Worm (Caenorhabditis elegans) whole organism, mixed stage, embryonic: ENCODE results near the gene ift-81.

ENCODE experiments used
- M03D4.4 ChIP-seq: sonication (generic microtip); optimal IDR thresholded peaks from 2 replicates; lab custom pipeline; 2017; ENCODE audit warnings: mild to moderate bottlenecking, missing genetic modification characterization, missing compliant biosample characterization
- bed-3 ChIP-seq: fragments of 200-800 bp; sonication (Bioruptor generic); optimal IDR thresholded peaks from 3 replicates; lab custom pipeline; 2018; ENCODE audit warnings: mild to moderate bottlenecking, missing genetic modification characterization, moderate library complexity, missing compliant biosample characterization
- blmp-1 ChIP-seq: fragments of 150-350 bp; optimal IDR thresholded peaks from 2 replicates; lab custom pipeline; 2014; ENCODE audit warnings: missing biosample characterization, missing genetic modification characterization
- ceh-39 ChIP-seq: fragments of 150-350 bp; optimal IDR thresholded peaks from 2 replicates; lab custom pipeline; 2014; ENCODE audit warnings: missing biosample characterization, missing genetic modification characterization
- ceh-83 ChIP-seq: fragments of 200-800 bp; sonication (Bioruptor generic); optimal IDR thresholded peaks from 2 replicates; lab custom pipeline; 2018; ENCODE audit warnings: mild to moderate bottlenecking, missing genetic modification characterization, missing compliant biosample characterization
- ces-1 ChIP-seq: fragments of 150-350 bp; optimal IDR thresholded peaks from 2 replicates; lab custom pipeline; 2014; ENCODE audit warnings: missing biosample characterization, missing genetic modification reagents, missing genetic modification characterization
- cnd-1 ChIP-seq: fragments of 200-800 bp; sonication (Bioruptor generic); optimal IDR thresholded peaks from 2 replicates; lab custom pipeline; 2018; ENCODE audit warnings: mild to moderate bottlenecking, missing genetic modification characterization, missing compliant biosample characterization
- drap-1 ChIP-seq: fragments of 200-800 bp; sonication (Bioruptor generic); optimal IDR thresholded peaks from 3 replicates; lab custom pipeline; 2018; ENCODE audit warnings: mild to moderate bottlenecking, missing genetic modification characterization, missing compliant biosample characterization
- elt-1 ChIP-seq: sonication (generic microtip); optimal IDR thresholded peaks from 2 replicates; lab custom pipeline; 2017; ENCODE audit warnings: missing genetic modification characterization, mild to moderate bottlenecking, missing compliant biosample characterization, antibody characterized with exemption, moderate library complexity, borderline replicate concordance; ENCODE audit not compliant: insufficient read depth
- elt-3 ChIP-seq: fragments of 150-350 bp; optimal IDR thresholded peaks from 2 replicates; lab custom pipeline; 2014; ENCODE audit warnings: missing biosample characterization, missing genetic modification characterization
- flh-1 ChIP-seq: fragments of 200-800 bp; sonication (Bioruptor generic); optimal IDR thresholded peaks from 2 replicates; lab custom pipeline; 2018; ENCODE audit warnings: mild to moderate bottlenecking, missing genetic modification characterization, moderate library complexity, missing compliant biosample characterization
- ham-2 ChIP-seq: fragments of 200-800 bp; sonication (Bioruptor generic); optimal IDR thresholded peaks from 2 replicates; lab custom pipeline; 2018; ENCODE audit warnings: mild to moderate bottlenecking, missing genetic modification characterization, missing compliant biosample characterization
- hlh-1 ChIP-seq: fragments of 150-350 bp; optimal IDR thresholded peaks from 2 replicates; lab custom pipeline; 2014; ENCODE audit warnings: missing biosample characterization, missing genetic modification reagents, missing genetic modification characterization
- lin-13 ChIP-seq: fragments of 150-350 bp; optimal IDR thresholded peaks from 2 replicates; lab custom pipeline; 2014; ENCODE audit warnings: missing biosample characterization, missing genetic modification characterization
- lin-32 ChIP-seq: fragments of 200-800 bp; sonication (Bioruptor generic); optimal IDR thresholded peaks from 2 replicates; lab custom pipeline; 2018; ENCODE audit warnings: mild to moderate bottlenecking, missing genetic modification characterization, missing compliant biosample characterization
- mab-5 ChIP-seq: fragments of 150-350 bp; optimal IDR thresholded peaks from 2 replicates; lab custom pipeline; 2014; ENCODE audit warnings: missing biosample characterization, missing genetic modification characterization
- mep-1 ChIP-seq: fragments of 150-350 bp; optimal IDR thresholded peaks from 2 replicates; lab custom pipeline; 2017; ENCODE audit warnings: missing biosample characterization, missing genetic modification reagents, missing genetic modification characterization, inconsistent platforms
- mls-2 ChIP-seq: sonication (generic microtip); optimal IDR thresholded peaks from 2 replicates; lab custom pipeline; 2016; ENCODE audit warnings: mild to moderate bottlenecking, missing genetic modification characterization, moderate library complexity, missing compliant biosample characterization
- nhr-12 ChIP-seq: fragments of 150-350 bp; optimal IDR thresholded peaks from 2 replicates; lab custom pipeline; 2014; ENCODE audit warnings: missing biosample characterization, missing genetic modification characterization
- nhr-2 ChIP-seq: fragments of 150-350 bp; optimal IDR thresholded peaks from 2 replicates; lab custom pipeline; 2014; ENCODE audit warnings: missing biosample characterization, missing genetic modification characterization
- nhr-237 ChIP-seq: fragments of 150-350 bp; optimal IDR thresholded peaks from 2 replicates; lab custom pipeline; 2014; ENCODE audit warnings: missing biosample characterization, missing genetic modification characterization
- nhr-28 ChIP-seq: fragments of 150-350 bp; optimal IDR thresholded peaks from 2 replicates; lab custom pipeline; 2014; ENCODE audit warnings: missing biosample characterization, missing genetic modification characterization
- nhr-76 ChIP-seq: sonication (generic microtip); optimal IDR thresholded peaks from 2 replicates; lab custom pipeline; 2017; ENCODE audit warnings: missing biosample characterization, missing genetic modification characterization
- pha-4 ChIP-seq: fragments of 150-350 bp; optimal IDR thresholded peaks from 2 replicates; lab custom pipeline; 2018; ENCODE audit warnings: missing biosample characterization, missing genetic modification reagents, missing genetic modification characterization
- sem-2 ChIP-seq: fragments of 200-800 bp; sonication (Bioruptor generic); optimal IDR thresholded peaks from 2 replicates; lab custom pipeline; 2018; ENCODE audit warnings: mild to moderate bottlenecking, missing genetic modification characterization, missing compliant biosample characterization
- snpc-4 ChIP-seq: fragments of 150-350 bp; optimal IDR thresholded peaks from 2 replicates; lab custom pipeline; 2014; ENCODE audit warnings: missing biosample characterization, missing genetic modification characterization
- sptf-1 ChIP-seq: sonication (generic microtip); optimal IDR thresholded peaks from 2 replicates; lab custom pipeline; 2017; ENCODE audit warnings: mild to moderate bottlenecking, missing genetic modification characterization, moderate library complexity, missing compliant biosample characterization
- tbx-8 ChIP-seq: fragments of 200-800 bp; sonication (Bioruptor generic); optimal IDR thresholded peaks from 2 replicates; lab custom pipeline; 2018; ENCODE audit warnings: mild to moderate bottlenecking, missing genetic modification characterization, moderate library complexity, missing compliant biosample characterization
- unc-39 ChIP-seq: fragments of 150-350 bp; optimal IDR thresholded peaks from 2 replicates; lab custom pipeline; 2014; ENCODE audit warnings: missing biosample characterization, missing genetic modification characterization
- unc-62 ChIP-seq: fragments of 150-350 bp; optimal IDR thresholded peaks from 2 replicates; lab custom pipeline; 2014; ENCODE audit warnings: missing biosample characterization, missing genetic modification reagents, missing genetic modification characterization
- zip-8 ChIP-seq: fragments of 150-350 bp; optimal IDR thresholded peaks from 2 replicates; lab custom pipeline; 2014; ENCODE audit warnings: missing biosample characterization, missing genetic modification characterization
- ztf-11 ChIP-seq: fragments of 150-350 bp; optimal IDR thresholded peaks from 2 replicates; lab custom pipeline; 2014; ENCODE audit warnings: missing biosample characterization, missing genetic modification characterization

The ift-81 gene

ce11 chrX:5279674-5280073 is 18.7 kb upstream of the ift-81 start, which contains the start of gene rga-8:
TSS of gene rga-8 (minus strand) at chrX:5279774.
- TF ChIP-seq sptf-1 (tag; lab: Kevin White, UChicago) (no peak), nhr-12 (tag; lab: Kevin White, UChicago) (no peak), bed-3 (no peak), ceh-83 (GFP tag; lab: Kevin White, UChicago) (no peak), hlh-1 (no peak), ceh-39 (tag; lab: Kevin White, UChicago) (no peak), sem-2 (no peak), nhr-28 (tag; lab: Kevin White, UChicago) (no peak), drap-1 (GFP tag; lab: Kevin White, UChicago) (no peak), elt-1 (no peak), ham-2 (no peak)
- TF ChIP-seq, all 35 proteins: peak for 0

ce11 chrX:5283531-5283930 is 14.8 kb upstream of the ift-81 start, which contains the start of gene vps-41:
TSS of gene vps-41 (plus strand) at chrX:5283831.
- no peak for TF ChIP-seq mab-5 (tag; lab: Kevin White, UChicago)
- TF ChIP-seq mls-2: no peak
- TF ChIP-seq snpc-4 (tag; lab: Kevin White, UChicago): no peak
- TF ChIP-seq ztf-11: no peak
- TF ChIP-seq bed-3: no peak
- TF ChIP-seq cnd-1 (tag; lab: Kevin White, UChicago): no peak
- TF ChIP-seq elt-3: no peak
- no peak for TF ChIP-seq elt-1
- TF ChIP-seq ham-2: no peak
- no peak for TF ChIP-seq unc-39 (tag; lab: Kevin White, UChicago)
- no peak for TF ChIP-seq nhr-2 (tag; lab: Kevin White, UChicago)
- no peak for TF ChIP-seq lin-32
- no peak for TF ChIP-seq ceh-39 (tag; lab: Kevin White, UChicago)
- TF ChIP-seq zip-8 (tag; lab: Kevin White, UChicago): no peak
- TF ChIP-seq nhr-12 (tag; lab: Kevin White, UChicago): no peak
- TF ChIP-seq mep-1 (tag; lab: Kevin White, UChicago): no peak
- no peak for TF ChIP-seq nhr-28 (tag; lab: Kevin White, UChicago)
- TF ChIP-seq sem-2: no peak
- no peak for TF ChIP-seq unc-62 (GFP tag; lab: Kevin White, UChicago)
- TF ChIP-seq tbx-8 (GFP tag; lab: Kevin White, UChicago): no peak

DNA sequence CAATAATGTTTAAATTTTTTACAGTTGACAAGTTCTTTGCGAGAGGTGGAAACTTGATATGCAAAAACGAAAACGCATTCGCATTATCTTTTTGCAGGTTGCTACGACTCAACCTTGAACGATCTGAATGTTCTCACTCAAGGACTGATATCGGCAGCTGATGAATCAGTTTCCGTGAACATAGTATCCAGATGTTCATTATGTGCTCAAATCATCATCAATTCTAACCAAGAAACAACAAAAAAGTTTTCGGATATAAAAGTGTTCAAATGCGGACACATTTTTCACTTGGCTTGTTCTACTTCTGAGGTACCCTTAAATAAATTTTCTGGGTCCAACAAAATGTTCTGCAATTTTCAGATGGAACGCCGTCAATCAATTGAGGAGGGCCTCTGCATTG is 9.3 kb upstream of the ift-81 start:
- TF ChIP-seq pha-4 (tag; lab: Kevin White, UChicago) (no peak), elt-3 (no peak), bed-3 (no peak), nhr-28 (tag; lab: Kevin White, UChicago) (no peak), zip-8 (tag; lab: Kevin White, UChicago) (no peak), sem-2 (no peak)
- TF ChIP-seq, all 35 proteins: peak for 0

DNA sequence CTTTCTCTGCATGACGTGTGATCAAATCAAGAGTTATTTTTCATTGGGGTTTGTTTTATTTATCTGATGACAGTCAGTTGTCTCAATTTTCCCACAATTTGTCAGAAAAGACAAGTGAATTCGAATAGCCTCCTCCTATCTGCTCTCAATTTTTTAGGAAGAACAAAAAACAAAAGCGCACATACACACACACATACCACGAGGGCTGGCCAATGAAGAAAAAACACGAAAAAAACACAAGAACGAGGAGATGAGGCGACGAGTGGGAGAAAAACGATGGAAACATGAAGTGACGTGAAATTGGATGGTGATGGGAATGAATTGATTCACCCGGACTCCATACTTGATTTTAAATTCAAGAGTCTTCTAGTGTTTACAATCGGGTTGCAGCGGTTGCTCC is 4.5 kb upstream of the ift-81 start:
- TF ChIP-seq sptf-1 (tag; lab: Kevin White, UChicago) (no peak), mls-2 (no peak), lin-13 (tag; lab: Kevin White, UChicago) (no peak), nhr-12 (tag; lab: Kevin White, UChicago) (no peak), blmp-1 (tag; lab: Kevin White, UChicago) (no peak), unc-39 (tag; lab: Kevin White, UChicago) (no peak)
- TF ChIP-seq, all 35 proteins: peak for 0

- TF ChIP-seq tbx-8 (GFP tag; lab: Kevin White, UChicago) (no peak), pha-4 (tag; lab: Kevin White, UChicago) (no peak), zip-8 (tag; lab: Kevin White, UChicago) (no peak), elt-3 (no peak)
These were observed 5.1 kb downstream of the ift-81 start, which contains the start of gene ags-3 for ce11 chrX:5303500-5303899. TSS of gene ags-3 (minus strand) at chrX:5303600.

DNA sequence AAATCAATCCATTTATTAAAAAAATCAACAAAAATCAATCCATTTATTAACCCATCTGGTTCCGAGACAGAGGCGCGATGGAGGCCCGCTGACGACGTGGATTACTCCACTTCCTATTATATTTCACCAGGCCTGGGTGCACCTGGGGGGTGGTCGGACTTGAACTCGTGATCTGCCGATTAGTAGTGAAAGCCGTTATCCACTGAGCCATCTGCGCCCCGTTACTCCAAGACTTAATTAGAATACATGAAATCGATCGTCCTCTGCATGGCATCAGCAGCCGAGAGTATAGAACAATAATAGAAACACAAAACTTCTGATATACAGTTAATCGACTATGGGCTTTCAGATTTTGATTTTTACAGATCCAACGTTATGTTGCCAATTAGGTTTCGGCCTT is 11.3 kb downstream of the ift-81 start:
- no peak for TF ChIP-seq mab-5 (tag; lab: Kevin White, UChicago)
- no peak for TF ChIP-seq sem-2
- no peak for TF ChIP-seq unc-39 (tag; lab: Kevin White, UChicago)
- no peak for TF ChIP-seq nhr-76
- no peak for TF ChIP-seq lin-13 (tag; lab: Kevin White, UChicago)
- no peak for TF ChIP-seq blmp-1 (tag; lab: Kevin White, UChicago)
- no peak for TF ChIP-seq M03D4.4 (tag; lab: Kevin White, UChicago)
- TF ChIP-seq nhr-12 (tag; lab: Kevin White, UChicago): no peak
- no peak for TF ChIP-seq ceh-83 (GFP tag; lab: Kevin White, UChicago)
- TF ChIP-seq elt-1: no peak
- no peak for TF ChIP-seq nhr-237 (tag; lab: Kevin White, UChicago)
- TF ChIP-seq mep-1 (tag; lab: Kevin White, UChicago): no peak
- no peak for TF ChIP-seq elt-3
- no peak for TF ChIP-seq drap-1 (GFP tag; lab: Kevin White, UChicago)
- TF ChIP-seq cnd-1 (tag; lab: Kevin White, UChicago): no peak
- TF ChIP-seq nhr-2 (tag; lab: Kevin White, UChicago): no peak
- TF ChIP-seq flh-1 (GFP tag; lab: Kevin White, UChicago): no peak
- TF ChIP-seq mls-2: no peak
- TF ChIP-seq ces-1 (GFP tag; lab: Kevin White, UChicago): no peak
